Worm (Caenorhabditis elegans): ENCODE data around the gene bath-15.

Gene bath-15

DNA sequence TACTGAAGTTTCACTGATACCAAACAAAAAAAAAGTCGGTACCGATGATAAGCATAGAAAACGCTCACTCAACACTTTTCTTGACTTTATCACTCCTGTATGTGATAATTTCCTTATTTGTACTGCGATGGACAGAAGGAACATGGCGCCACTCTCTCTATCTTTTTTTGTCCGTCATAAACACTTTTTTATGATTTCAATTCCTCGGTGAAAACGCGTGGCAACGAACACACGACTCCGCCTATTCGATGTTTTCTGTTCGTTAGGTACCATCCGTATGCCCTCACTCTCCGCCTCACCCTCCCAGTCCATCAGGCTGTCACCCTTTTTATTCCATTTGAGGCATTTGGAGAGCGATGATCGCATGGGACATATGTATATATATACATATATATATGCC is 45.5 kb downstream of the bath-15 start (continued):
- TF ChIP-seq lir-3 (tag; optimal IDR thresholded peaks at IDR 0.05) = no peak
- no peak for TF ChIP-seq zfp-2 (tag; optimal IDR thresholded peaks at IDR 0.05)
- TF ChIP-seq lim-7 (GFP tag; IDR thresholded peaks at IDR 0.05) = no peak
- peak; percentile 88 for TF ChIP-seq nhr-28 (tag; optimal IDR thresholded peaks at IDR 0.05)
- no peak for TF ChIP-seq jun-1 (tag; optimal IDR thresholded peaks at IDR 0.05)
- no peak for TF ChIP-seq nhr-25 (tag; optimal IDR thresholded peaks at IDR 0.05; ENCODE audit: borderline replicate concordance, insufficient read depth)
- no peak for TF ChIP-seq dmd-9 (GFP tag; IDR thresholded peaks at IDR 0.05)
- TF ChIP-seq egl-43 (GFP tag; IDR thresholded peaks at IDR 0.05) = no peak
- TF ChIP-seq madf-5 (GFP tag; IDR thresholded peaks at IDR 0.05) = 0 out of 4 replicates have a peak, but pooled peaks of 1 of the 2 experiments have one; percentile 27
- TF ChIP-seq nhr-102 (tag; optimal IDR thresholded peaks at IDR 0.05) = no peak
- no peak for TF ChIP-seq fos-1 (tag; optimal IDR thresholded peaks at IDR 0.05)
- no peak for TF ChIP-seq mep-1 (tag; optimal IDR thresholded peaks at IDR 0.05)
- TF ChIP-seq lin-1 (GFP tag; IDR thresholded peaks at IDR 0.05) = no peak
- no peak for TF ChIP-seq mxl-2 (GFP tag; conservative IDR thresholded peaks at IDR 0.05)
- TF ChIP-seq ceh-28 (tag; optimal IDR thresholded peaks at IDR 0.05) = no peak
- no peak for TF ChIP-seq Y105C5A.15 (GFP tag; IDR thresholded peaks at IDR 0.05)
- no peak for TF ChIP-seq madf-9 (GFP tag; conservative IDR thresholded peaks at IDR 0.05)
- no peak for TF ChIP-seq fkh-10 (GFP tag; optimal IDR thresholded peaks at IDR 0.05)
- TF ChIP-seq egl-27 (tag; optimal IDR thresholded peaks at IDR 0.05) = no peak
- TF ChIP-seq lin-15B (tag; optimal IDR thresholded peaks at IDR 0.05) = no peak
- no peak for TF ChIP-seq daf-12 (tag; optimal IDR thresholded peaks at IDR 0.05)
- peak; percentile 50 for TF ChIP-seq php-3 (GFP tag; IDR thresholded peaks at IDR 0.05)
- peak in 1 of 2 experiments; percentile 43 for TF ChIP-seq lsy-2 (tag; optimal IDR thresholded peaks at IDR 0.05)
- no peak for TF ChIP-seq ZK546.5 (tag; optimal IDR thresholded peaks at IDR 0.05)

DNA sequence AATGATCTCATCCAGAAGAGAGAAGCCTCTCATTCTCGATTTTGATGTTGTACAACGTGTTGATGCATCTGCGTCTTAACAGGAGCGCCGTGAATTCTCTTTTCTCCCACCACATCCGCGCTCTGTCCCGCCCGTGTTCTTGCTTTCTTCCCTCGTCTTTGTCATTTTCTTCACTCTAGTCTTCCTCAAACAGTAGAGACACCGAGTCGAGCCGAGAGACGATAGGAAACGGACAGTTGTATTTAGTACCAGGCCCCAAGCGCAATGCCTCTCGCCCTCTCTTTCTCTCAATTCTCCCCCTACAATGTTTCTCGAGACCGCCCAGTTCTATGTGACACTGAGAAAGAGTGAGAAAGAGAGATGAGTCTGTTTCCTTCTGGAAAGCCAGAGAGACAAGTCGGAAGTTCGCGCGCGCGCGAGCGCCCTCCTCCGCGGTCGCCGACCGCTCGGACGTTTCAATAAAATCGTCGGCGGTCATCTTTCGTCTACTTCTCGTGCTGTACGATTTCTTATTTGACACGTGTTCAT is 46.2 kb downstream of the bath-15 start, which contains the start of gene ZK112.4:
TSS of gene ZK112.4 (minus strand) at position 478 of the 528 bp plus-strand sequence.
- no peak for TF ChIP-seq daf-19 (GFP tag; conservative IDR thresholded peaks at IDR 0.05)
- peak; percentile 62 to 67 for TF ChIP-seq lsy-2 (tag; optimal IDR thresholded peaks at IDR 0.05)
- TF ChIP-seq lin-38 (GFP tag; IDR thresholded peaks at IDR 0.05) = peak; percentile 32; the same call in 1 of the 2 replicates
- TF ChIP-seq daf-16 (GFP tag; optimal IDR thresholded peaks at IDR 0.05) = peak in 1 of 2 experiments; percentile 68
- TF ChIP-seq daf-16 (tag; optimal IDR thresholded peaks at IDR 0.05) = peak; percentile 25
- no peak for TF ChIP-seq skn-1 (tag; optimal IDR thresholded peaks at IDR 0.05)
- no peak for TF ChIP-seq fos-1 (tag; optimal IDR thresholded peaks at IDR 0.05)
- no peak for TF ChIP-seq jun-1 (tag; optimal IDR thresholded peaks at IDR 0.05)
- 0 out of 2 replicates have a peak, but pooled peaks have one; percentile 38 for TF ChIP-seq lim-7 (GFP tag; IDR thresholded peaks at IDR 0.05)
- no peak for TF ChIP-seq cey-2 (tag; optimal IDR thresholded peaks at IDR 0.05; ENCODE audit: borderline replicate concordance, insufficient read depth)
- peak in 1 of 2 experiments; percentile 23 for TF ChIP-seq hif-1 (tag; optimal IDR thresholded peaks at IDR 0.05)
- no peak for TF ChIP-seq zip-2 (tag; optimal IDR thresholded peaks at IDR 0.05)
- peak; percentile 26 to 57 for TF ChIP-seq mdl-1 (tag; optimal IDR thresholded peaks at IDR 0.05)
- TF ChIP-seq aha-1 (tag) = peak; percentile 88
- no peak for TF ChIP-seq zfp-2 (tag; optimal IDR thresholded peaks at IDR 0.05)
- peak; percentile 90 for TF ChIP-seq mep-1 (tag; optimal IDR thresholded peaks at IDR 0.05)
- TF ChIP-seq lin-15B (tag; optimal IDR thresholded peaks at IDR 0.05) = no peak
- TF ChIP-seq nhr-41 (GFP tag; IDR thresholded peaks at IDR 0.05) = no peak
- TF ChIP-seq R02D3.7 (tag; optimal IDR thresholded peaks at IDR 0.05) = no peak
- TF ChIP-seq egl-43 (GFP tag; IDR thresholded peaks at IDR 0.05) = peak; percentile 49; the same call in 1 of the 2 replicates
- no peak for TF ChIP-seq daf-8 (GFP tag; IDR thresholded peaks at IDR 0.05)
- no peak for TF ChIP-seq snpc-4 (tag; optimal IDR thresholded peaks at IDR 0.05)
- peak; percentile 69 for TF ChIP-seq nhr-28 (tag; optimal IDR thresholded peaks at IDR 0.05)
- TF ChIP-seq F37D6.2 (tag; optimal IDR thresholded peaks at IDR 0.05) = peak; percentile 48
- no peak for TF ChIP-seq D1046.2 (GFP tag; IDR thresholded peaks at IDR 0.05)
- TF ChIP-seq nhr-77 (tag; optimal IDR thresholded peaks at IDR 0.05) = peak; percentile 56
- 0 out of 2 replicates have a peak, but pooled peaks have one; percentile 12 for TF ChIP-seq pha-4 (GFP tag; IDR thresholded peaks at IDR 0.05)
- TF ChIP-seq pha-4 (tag; optimal IDR thresholded peaks at IDR 0.05) = no peak
- TF ChIP-seq zag-1 (tag; optimal IDR thresholded peaks at IDR 0.05) = no peak
- 0 out of 2 replicates have a peak, but pooled peaks have one; percentile 21 for TF ChIP-seq madf-9 (GFP tag; conservative IDR thresholded peaks at IDR 0.05)
- no peak for TF ChIP-seq nhr-42 (GFP tag; IDR thresholded peaks at IDR 0.05)
- TF ChIP-seq fkh-10 (GFP tag; optimal IDR thresholded peaks at IDR 0.05) = peak; percentile 81
- no peak for TF ChIP-seq unc-130 (GFP tag; optimal IDR thresholded peaks at IDR 0.05)
- no peak for TF ChIP-seq attf-4 (tag; optimal IDR thresholded peaks at IDR 0.05)
- TF ChIP-seq zip-11 (GFP tag; IDR thresholded peaks at IDR 0.05) = no peak
